Worm (Caenorhabditis elegans): ENCODE data around the gene ceh-60.

DNA sequence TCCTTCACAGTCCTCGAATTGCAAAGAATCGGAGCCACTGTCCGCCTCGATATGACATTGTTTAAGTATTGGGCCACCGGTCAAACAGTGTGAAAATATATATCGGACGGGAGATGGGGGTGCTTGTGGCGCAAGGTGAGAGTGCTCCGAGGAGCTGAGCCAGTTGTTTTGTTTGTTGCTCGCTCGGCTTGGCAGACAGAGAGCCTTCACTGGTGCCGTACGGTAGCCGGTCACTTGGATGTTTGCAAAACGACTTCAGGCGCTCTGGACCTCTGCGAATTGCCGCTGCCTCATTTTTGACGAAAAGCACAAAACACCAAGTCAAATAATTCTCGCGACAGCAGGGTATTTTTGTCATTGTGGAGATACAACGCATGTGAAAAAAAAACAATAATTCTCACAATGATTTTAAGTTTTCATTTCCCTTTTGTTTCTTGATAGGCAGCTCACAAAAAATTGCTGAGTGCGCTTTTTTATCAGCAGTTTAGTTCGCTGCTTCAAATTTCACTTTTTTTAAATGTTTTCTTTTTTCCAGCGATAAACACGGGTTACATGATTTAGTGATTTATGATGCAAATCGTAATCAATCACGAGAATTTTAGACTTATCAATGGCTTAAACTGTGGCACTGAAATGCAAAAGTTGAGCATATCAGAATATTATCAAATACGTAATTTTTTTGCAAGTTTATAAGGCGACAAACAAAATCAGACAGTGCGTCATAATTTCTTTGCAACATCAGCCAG lies 12.7 kb downstream of the ceh-60 start:
- TF ChIP-seq Y95B8A.8 (GFP tag; IDR thresholded peaks at IDR 0.05): no peak
- TF ChIP-seq unc-62 (GFP tag; optimal IDR thresholded peaks at IDR 0.05): no peak
- TF ChIP-seq zim-3 (tag; optimal IDR thresholded peaks at IDR 0.05): no peak
- TF ChIP-seq snpc-1.3 (tag; optimal IDR thresholded peaks at IDR 0.05; ENCODE audit: insufficient read depth): no peak
